Worm (Caenorhabditis elegans) whole organism, midembryonic: Measurements from ENCODE around the gene K11D12.8.

ENCODE experiments used
- flt-1 ChIP-seq: fragments of 200-800 bp; sonication (Bioruptor generic); IDR thresholded peaks from 2 replicates; pipeline ENCODE4 v1.3.6; 2022; ENCODE audit warnings: missing genetic modification characterization, missing compliant biosample characterization
- med-1 ChIP-seq: sonication (generic microtip); optimal IDR thresholded peaks from 2 replicates; lab custom pipeline; 2017; ENCODE audit warnings: missing genetic modification characterization, mild to moderate bottlenecking, missing compliant biosample characterization, antibody characterized with exemption, missing genetic modification reagents; ENCODE audit not compliant: insufficient read depth
- ref-1 ChIP-seq: fragments of 200-800 bp; sonication (Bioruptor generic); conservative IDR thresholded peaks from 2 replicates; pipeline ENCODE4 v1.3.6; 2022; ENCODE audit warnings: missing genetic modification reagents, missing genetic modification characterization, missing compliant biosample characterization
- ztf-23 ChIP-seq: fragments of 200-800 bp; sonication (Bioruptor generic); IDR thresholded peaks from 2 replicates; pipeline ENCODE4 v1.3.6; 2022; ENCODE audit warnings: missing genetic modification reagents, missing genetic modification characterization, missing compliant biosample characterization
- ztf-29 ChIP-seq: fragments of 200-800 bp; sonication (Bioruptor generic); IDR thresholded peaks from 2 replicates; pipeline ENCODE4 v1.3.6; 2022; ENCODE audit warnings: missing genetic modification reagents, missing genetic modification characterization, missing compliant biosample characterization

ce11 chrV:5040925-5041324, at the start of gene K11D12.8:
- TF ChIP-seq med-1 (GFP tag; lab: Kevin White, UChicago) = no peak
- TF ChIP-seq flt-1 = no peak
- TF ChIP-seq ref-1 (GFP tag; lab: Robert Waterston, UW) = no peak
- no peak for TF ChIP-seq ztf-23 (GFP tag; lab: Robert Waterston, UW)
- no peak for TF ChIP-seq ztf-29 (GFP tag; lab: Robert Waterston, UW)
